Worm (Caenorhabditis elegans): ENCODE results near the gene osta-3.

DNA sequence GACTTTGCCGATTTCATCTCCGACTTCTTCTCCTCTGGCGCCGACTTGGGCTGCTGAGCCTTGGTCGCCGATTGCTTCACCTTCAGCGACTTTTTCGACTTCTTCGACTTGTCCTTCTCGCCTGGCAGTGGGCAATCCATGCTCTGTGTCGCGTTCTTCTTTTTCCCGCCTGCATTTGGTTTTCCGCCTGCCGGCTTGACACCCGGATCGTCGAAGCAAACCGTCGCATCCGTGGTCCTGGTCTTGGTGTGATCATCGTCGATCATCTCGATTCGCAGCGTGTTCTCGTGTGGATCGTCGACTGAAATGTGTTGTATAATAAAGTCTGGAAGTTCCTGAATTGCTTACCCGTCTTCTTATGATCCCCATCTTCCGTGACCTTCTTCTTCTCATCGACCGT, 40.2 kb upstream of the osta-3 start:
- TF ChIP-seq zip-5 (tag; optimal IDR thresholded peaks at IDR 0.05) (no peak), ceh-22 (tag; optimal IDR thresholded peaks at IDR 0.05) (no peak), ceh-48 (tag; optimal IDR thresholded peaks at IDR 0.05) (no peak)

Data from whole organism, late embryonic.